ENCODE assay signal across 6 worm cellular contexts in genomic region chrX:12759642-12760041, ce11.
TF ChIP-seq lines count a peak whose summit lies in the region.

No protein-coding gene starts in this region.

TF ChIP-seq in whole organism, L1 larva, 84 proteins besides CTCF, POLR2A, EP300 and RAD21 (continues in another document):
- peak; percentile 89 for TF ChIP-seq nhr-85 (tag; lab: Kevin White, UChicago)
- peak; percentile 91 for TF ChIP-seq nhr-20 (tag; optimal IDR thresholded peaks at IDR 0.05; lab: Kevin White, UChicago)
- peak; percentile 63 for TF ChIP-seq lin-14 (GFP tag; optimal IDR thresholded peaks at IDR 0.05; lab: Kevin White, UChicago)
- peak in 1 of 2 experiments; percentile 67 for TF ChIP-seq lin-35 (GFP tag; optimal IDR thresholded peaks at IDR 0.05; lab: Kevin White, UChicago)
- TF ChIP-seq zag-1 (tag; optimal IDR thresholded peaks at IDR 0.05; lab: Kevin White, UChicago) = no peak
- TF ChIP-seq ceh-90 (tag; optimal IDR thresholded peaks at IDR 0.05; lab: Kevin White, UChicago) = no peak
- TF ChIP-seq mep-1 (tag; optimal IDR thresholded peaks at IDR 0.05; lab: Kevin White, UChicago) = peak; percentile 47
- peak in 5 of 6 experiments; percentile 34 to 73 (median 44) for TF ChIP-seq elt-3 (tag; optimal IDR thresholded peaks at IDR 0.05; lab: Kevin White, UChicago)
- TF ChIP-seq ceh-8 (GFP tag; optimal IDR thresholded peaks at IDR 0.05; lab: Kevin White, UChicago) = no peak
- TF ChIP-seq ama-1 (optimal IDR thresholded peaks at IDR 0.05; lab: Kevin White, UChicago) = no peak
- no peak for TF ChIP-seq sox-4 (tag; optimal IDR thresholded peaks at IDR 0.05; lab: Kevin White, UChicago)
- no peak for TF ChIP-seq fkh-10 (GFP tag; optimal IDR thresholded peaks at IDR 0.05; lab: Kevin White, UChicago)
- TF ChIP-seq lsy-2 (tag; optimal IDR thresholded peaks at IDR 0.05; lab: Kevin White, UChicago) = no peak
- TF ChIP-seq nhr-47 (tag; optimal IDR thresholded peaks at IDR 0.05; lab: Kevin White, UChicago) = no peak
- peak; percentile 71 for TF ChIP-seq elt-2 (tag; optimal IDR thresholded peaks at IDR 0.05; lab: Kevin White, UChicago)
- TF ChIP-seq unc-86 (tag; optimal IDR thresholded peaks at IDR 0.05; lab: Kevin White, UChicago) = no peak

TF ChIP-seq in whole organism, L2 larva, 48 proteins besides CTCF, POLR2A, EP300 and RAD21 (continues in another document):
- TF ChIP-seq aly-2 (tag; optimal IDR thresholded peaks at IDR 0.05; lab: Kevin White, UChicago) (no peak), sma-9 (GFP tag; optimal IDR thresholded peaks at IDR 0.05; lab: Kevin White, UChicago) (peak; percentile 90), sma-9 (tag; optimal IDR thresholded peaks at IDR 0.05; lab: Kevin White, UChicago) (no peak), elt-1 (tag; optimal IDR thresholded peaks at IDR 0.05; lab: Kevin White, UChicago) (no peak), ama-1 (optimal IDR thresholded peaks at IDR 0.05; lab: Kevin White, UChicago) (no peak), lin-11 (tag; optimal IDR thresholded peaks at IDR 0.05; lab: Kevin White, UChicago) (no peak), ceh-82 (tag; optimal IDR thresholded peaks at IDR 0.05; lab: Kevin White, UChicago) (no peak), F13H6.1 (tag; optimal IDR thresholded peaks at IDR 0.05; lab: Kevin White, UChicago) (peak; percentile 57), nhr-21 (tag; optimal IDR thresholded peaks at IDR 0.05; lab: Kevin White, UChicago) (peak; percentile 65), nhr-129 (tag; optimal IDR thresholded peaks at IDR 0.05; lab: Kevin White, UChicago) (peak; percentile 45), lin-39 (tag; optimal IDR thresholded peaks at IDR 0.05; lab: Kevin White, UChicago) (no peak), nhr-10 (tag; optimal IDR thresholded peaks at IDR 0.05; lab: Kevin White, UChicago) (no peak), lsy-2 (tag; optimal IDR thresholded peaks at IDR 0.05; lab: Kevin White, UChicago) (no peak), elt-3 (tag; optimal IDR thresholded peaks at IDR 0.05; lab: Kevin White, UChicago) (no peak), skn-1 (tag; optimal IDR thresholded peaks at IDR 0.05; lab: Kevin White, UChicago) (no peak), nhr-23 (tag; optimal IDR thresholded peaks at IDR 0.05; lab: Kevin White, UChicago) (no peak), snpc-4 (tag; optimal IDR thresholded peaks at IDR 0.05; lab: Kevin White, UChicago) (no peak)

TF ChIP-seq in whole organism, L3 larva, 47 proteins besides CTCF, POLR2A, EP300 and RAD21:
- TF ChIP-seq jun-1 (tag; optimal IDR thresholded peaks at IDR 0.05; lab: Kevin White, UChicago) (peak; percentile 50), nhr-25 (tag; optimal IDR thresholded peaks at IDR 0.05; lab: Kevin White, UChicago) (peak; percentile 87), elt-3 (tag; optimal IDR thresholded peaks at IDR 0.05; lab: Kevin White, UChicago) (peak in 2 of 3 experiments; percentile 45 to 65), ceh-9 (tag; optimal IDR thresholded peaks at IDR 0.05; lab: Kevin White, UChicago) (no peak), nhr-23 (tag; optimal IDR thresholded peaks at IDR 0.05; lab: Kevin White, UChicago) (peak; percentile 81), ZK546.5 (tag; optimal IDR thresholded peaks at IDR 0.05; lab: Kevin White, UChicago) (no peak), R02D3.7 (tag; optimal IDR thresholded peaks at IDR 0.05; lab: Kevin White, UChicago) (no peak), elt-2 (tag; optimal IDR thresholded peaks at IDR 0.05; lab: Kevin White, UChicago) (peak; percentile 87), pha-4 (tag; optimal IDR thresholded peaks at IDR 0.05; lab: Kevin White, UChicago) (peak; percentile 16), ama-1 (optimal IDR thresholded peaks at IDR 0.05; lab: Kevin White, UChicago) (no peak), nhr-43 (tag; optimal IDR thresholded peaks at IDR 0.05; lab: Kevin White, UChicago; ENCODE audit: poor library complexity, severe bottlenecking) (peak; percentile 92), pqm-1 (tag; optimal IDR thresholded peaks at IDR 0.05; lab: Kevin White, UChicago) (peak; percentile 94), mdl-1 (tag; optimal IDR thresholded peaks at IDR 0.05; lab: Kevin White, UChicago) (peak; percentile 68)

TF ChIP-seq in whole organism, L4 larva, 104 proteins besides CTCF, POLR2A, EP300 and RAD21 (continues in another document):
- TF ChIP-seq mdl-1 (tag; optimal IDR thresholded peaks at IDR 0.05; lab: Kevin White, UChicago) (peak; percentile 70 to 96), dmd-8 (GFP tag; IDR thresholded peaks at IDR 0.05; lab: Robert Waterston, UW) (no peak), unc-130 (GFP tag; optimal IDR thresholded peaks at IDR 0.05; lab: Kevin White, UChicago) (no peak), hmg-1.1 (GFP tag; IDR thresholded peaks at IDR 0.05; lab: Robert Waterston, UW) (no peak), ctbp-1 (GFP tag; IDR thresholded peaks at IDR 0.05; lab: Robert Waterston, UW) (no peak), zip-2 (tag; optimal IDR thresholded peaks at IDR 0.05; lab: Kevin White, UChicago) (no peak), nhr-28 (tag; optimal IDR thresholded peaks at IDR 0.05; lab: Kevin White, UChicago) (peak; percentile 99), lin-15B (tag; optimal IDR thresholded peaks at IDR 0.05; lab: Kevin White, UChicago) (no peak), Y105C5A.15 (GFP tag; IDR thresholded peaks at IDR 0.05; lab: Robert Waterston, UW) (no peak), D1046.2 (GFP tag; IDR thresholded peaks at IDR 0.05; lab: Robert Waterston, UW) (no peak), lin-1 (GFP tag; IDR thresholded peaks at IDR 0.05; lab: Robert Waterston, UW) (0 out of 2 replicates have a peak, but pooled peaks have one; percentile 17), T26A8.4 (GFP tag; IDR thresholded peaks at IDR 0.05; lab: Robert Waterston, UW) (no peak), mdt-29 (GFP tag; IDR thresholded peaks at IDR 0.05; lab: Robert Waterston, UW) (peak; percentile 77; the same call in 1 of the 2 replicates), dmd-6 (GFP tag; IDR thresholded peaks at IDR 0.05; lab: Robert Waterston, UW) (peak; percentile 95), pqm-1 (tag; optimal IDR thresholded peaks at IDR 0.05; lab: Kevin White, UChicago) (peak; percentile 74), daf-8 (GFP tag; IDR thresholded peaks at IDR 0.05; lab: Robert Waterston, UW) (no peak), lsy-2 (tag; optimal IDR thresholded peaks at IDR 0.05; lab: Kevin White, UChicago) (no peak), lir-3 (tag; optimal IDR thresholded peaks at IDR 0.05; lab: Kevin White, UChicago) (no peak)

TF ChIP-seq in whole organism, late embryonic, 69 proteins besides CTCF, POLR2A, EP300 and RAD21:
- TF ChIP-seq unc-42 (tag; optimal IDR thresholded peaks at IDR 0.05; lab: Kevin White, UChicago) (no peak), hlh-8 (tag; optimal IDR thresholded peaks at IDR 0.05; lab: Kevin White, UChicago) (no peak), elt-2 (tag; optimal IDR thresholded peaks at IDR 0.05; lab: Kevin White, UChicago) (peak; percentile 40), unc-3 (GFP tag; conservative IDR thresholded peaks at IDR 0.05; lab: Robert Waterston, UW) (no peak), unc-3 (tag; optimal IDR thresholded peaks at IDR 0.05; lab: Kevin White, UChicago) (no peak), C38D4.7 (GFP tag; optimal IDR thresholded peaks at IDR 0.05; lab: Kevin White, UChicago) (no peak), K09A11.1 (tag; optimal IDR thresholded peaks at IDR 0.05; lab: Kevin White, UChicago; ENCODE audit: insufficient read depth) (no peak), ceh-48 (tag; optimal IDR thresholded peaks at IDR 0.05; lab: Kevin White, UChicago) (no peak), fkh-10 (GFP tag; optimal IDR thresholded peaks at IDR 0.05; lab: Kevin White, UChicago) (no peak)

TF ChIP-seq in whole organism, young adult, 124 proteins besides CTCF, POLR2A, EP300 and RAD21 (continues in another document):
- TF ChIP-seq lin-54 (GFP tag; optimal IDR thresholded peaks at IDR 0.05; lab: Kevin White, UChicago) (no peak), Y67H2A.10 (GFP tag; conservative IDR thresholded peaks at IDR 0.05; lab: Robert Waterston, UW) (no peak), mcd-1 (GFP tag; IDR thresholded peaks at IDR 0.05; lab: Robert Waterston, UW) (0 out of 2 replicates have a peak, but pooled peaks have one; percentile 14), C06A6.2 (GFP tag; conservative IDR thresholded peaks at IDR 0.05; lab: Robert Waterston, UW) (0 out of 2 replicates have a peak, but pooled peaks have one; percentile 22), lin-40 (tag; optimal IDR thresholded peaks at IDR 0.05; lab: Kevin White, UChicago) (no peak), sptf-2 (GFP tag; optimal IDR thresholded peaks at IDR 0.05; lab: Kevin White, UChicago) (no peak), F55B11.4 (tag; optimal IDR thresholded peaks at IDR 0.05; lab: Kevin White, UChicago; ENCODE audit: borderline replicate concordance, insufficient read depth) (no peak), zim-3 (tag; optimal IDR thresholded peaks at IDR 0.05; lab: Kevin White, UChicago) (no peak), ZK185.1 (tag; optimal IDR thresholded peaks at IDR 0.05; lab: Kevin White, UChicago; ENCODE audit: poor library complexity, severe bottlenecking) (peak; percentile 11), chd-7 (tag; optimal IDR thresholded peaks at IDR 0.05; lab: Kevin White, UChicago) (no peak), madf-6 (GFP tag; IDR thresholded peaks at IDR 0.05; lab: Robert Waterston, UW) (no peak), egl-18 (GFP tag; IDR thresholded peaks at IDR 0.05; lab: Robert Waterston, UW) (no peak), snpc-3.4 (tag; optimal IDR thresholded peaks at IDR 0.05; lab: Kevin White, UChicago) (no peak), F23B12.7 (tag; optimal IDR thresholded peaks at IDR 0.05; lab: Kevin White, UChicago; ENCODE audit: insufficient read depth) (no peak), ceh-40 (GFP tag; IDR thresholded peaks at IDR 0.05; lab: Robert Waterston, UW) (no peak), nhr-120 (GFP tag; IDR thresholded peaks at IDR 0.05; lab: Robert Waterston, UW) (no peak), snpc-1.3 (tag; optimal IDR thresholded peaks at IDR 0.05; lab: Kevin White, UChicago; ENCODE audit: insufficient read depth) (no peak), Y56A3A.18 (GFP tag; IDR thresholded peaks at IDR 0.05; lab: Robert Waterston, UW) (no peak), die-1 (tag; optimal IDR thresholded peaks at IDR 0.05; lab: Kevin White, UChicago) (no peak), dox-1 (GFP tag; IDR thresholded peaks at IDR 0.05; lab: Robert Waterston, UW) (peak; percentile 70), nfya-1 (tag; optimal IDR thresholded peaks at IDR 0.05; lab: Kevin White, UChicago; ENCODE audit: borderline replicate concordance, insufficient read depth) (no peak), ztf-25 (GFP tag; IDR thresholded peaks at IDR 0.05; lab: Robert Waterston, UW) (no peak), C17E4.6 (GFP tag; IDR thresholded peaks at IDR 0.05; lab: Robert Waterston, UW) (no peak), hlh-12 (tag; optimal IDR thresholded peaks at IDR 0.05; lab: Kevin White, UChicago) (no peak), F57C9.4 (tag; optimal IDR thresholded peaks at IDR 0.05; lab: Kevin White, UChicago) (no peak), ztf-28 (GFP tag; IDR thresholded peaks at IDR 0.05; lab: Robert Waterston, UW) (no peak), K11D2.4 (GFP tag; IDR thresholded peaks at IDR 0.05; lab: Robert Waterston, UW) (no peak), dpl-1 (GFP tag; optimal IDR thresholded peaks at IDR 0.05; lab: Kevin White, UChicago) (no peak), gei-17 (GFP tag; optimal IDR thresholded peaks at IDR 0.05; lab: Kevin White, UChicago) (no peak), aptf-2 (GFP tag; conservative IDR thresholded peaks at IDR 0.05; lab: Robert Waterston, UW) (no peak)
